Worm (Caenorhabditis elegans) whole organism, L4 larva: ENCODE data around the gene lir-1.
A peak's percentile ranks its signal among the peaks of the same experiment; 100 is the strongest.

ENCODE experiments used
- F37D6.2 ChIP-seq: sonication (generic microtip); optimal IDR thresholded peaks from 2 replicates; lab custom pipeline; 2016; ENCODE audit warnings: mild to moderate bottlenecking, missing genetic modification characterization, missing compliant biosample characterization
- Y105C5A.15 ChIP-seq: fragments of 200-800 bp; sonication (Bioruptor generic); IDR thresholded peaks from 2 replicates; pipeline ENCODE4 v1.3.6; 2022; ENCODE audit warnings: missing genetic modification characterization, missing compliant biosample characterization
- aha-1 ChIP-seq: fragments of 150-350 bp; peaks from one replicate; lab custom pipeline; 2014; ENCODE audit warnings: missing biosample characterization, missing genetic modification characterization
- attf-4 ChIP-seq: sonication (generic microtip); optimal IDR thresholded peaks from 3 replicates; lab custom pipeline; 2017; ENCODE audit warnings: missing biosample characterization, missing genetic modification characterization
- ceh-28 ChIP-seq: fragments of 150-350 bp; optimal IDR thresholded peaks from 2 replicates; lab custom pipeline; 2014; ENCODE audit warnings: missing biosample characterization, missing genetic modification reagents, missing genetic modification characterization
- ces-1 ChIP-seq: fragments of 150-350 bp; sonication (generic microtip); optimal IDR thresholded peaks from 4 replicates; lab custom pipeline; 2014; ENCODE audit warnings: missing biosample characterization, missing genetic modification reagents, missing genetic modification characterization
- ctbp-1 ChIP-seq: fragments of 200-800 bp; sonication (Bioruptor generic); IDR thresholded peaks from 2 replicates; pipeline ENCODE4 v1.3.6; 2022; ENCODE audit warnings: missing genetic modification reagents, missing genetic modification characterization, missing compliant biosample characterization
- daf-16 ChIP-seq, 3 experiments: sonication (generic microtip); optimal IDR thresholded peaks; 2 replicates each; lab custom pipeline; 2016 to 2017; ENCODE audit warnings: missing genetic modification characterization in 3 of 3, missing genetic modification reagents in 3 of 3, mild to moderate bottlenecking in 2 of 3, missing compliant biosample characterization in 2 of 3, missing biosample characterization in 1 of 3, moderate library complexity in 1 of 3
- dpl-1 ChIP-seq: fragments of 150-350 bp; optimal IDR thresholded peaks from 2 replicates; lab custom pipeline; 2014; ENCODE audit warnings: missing biosample characterization, missing genetic modification reagents, missing genetic modification characterization
- dve-1 ChIP-seq: sonication (generic microtip); optimal IDR thresholded peaks from 2 replicates; lab custom pipeline; 2017; ENCODE audit warnings: antibody characterized with exemption, mild to moderate bottlenecking, missing genetic modification characterization, missing compliant biosample characterization; ENCODE audit not compliant: insufficient read depth
- hif-1 ChIP-seq, 2 experiments: sonication (generic microtip); optimal IDR thresholded peaks; 2 replicates each; lab custom pipeline; 2016 to 2017; ENCODE audit warnings: missing compliant biosample characterization in 2 of 2, missing genetic modification characterization in 2 of 2, missing genetic modification reagents in 2 of 2, missing genotype in 2 of 2, mild to moderate bottlenecking in 1 of 2
- hlh-11 ChIP-seq: fragments of 200-800 bp; sonication (Bioruptor generic); optimal IDR thresholded peaks from 2 replicates; lab custom pipeline; 2018; ENCODE audit warnings: mild to moderate bottlenecking, missing genetic modification characterization, missing compliant biosample characterization
- hlh-30 ChIP-seq: sonication (generic microtip); optimal IDR thresholded peaks from 2 replicates; lab custom pipeline; 2017; ENCODE audit warnings: antibody characterized with exemption, mild to moderate bottlenecking, missing genetic modification characterization, missing compliant biosample characterization; ENCODE audit not compliant: insufficient read depth
- hmg-1.1 ChIP-seq: fragments of 200-800 bp; sonication (Bioruptor generic); IDR thresholded peaks from 2 replicates; pipeline ENCODE4 v1.3.6; 2022; ENCODE audit warnings: missing genetic modification reagents, missing genetic modification characterization, missing compliant biosample characterization
- lim-7 ChIP-seq: fragments of 200-800 bp; sonication (Bioruptor generic); IDR thresholded peaks from 2 replicates; pipeline ENCODE4 v1.3.6; 2022; ENCODE audit warnings: missing genetic modification characterization, missing compliant biosample characterization
- lin-15B ChIP-seq: fragments of 150-350 bp; sonication (generic microtip); optimal IDR thresholded peaks from 3 replicates; lab custom pipeline; 2014; ENCODE audit warnings: missing biosample characterization, missing genetic modification characterization
- mxl-2 ChIP-seq: fragments of 200-800 bp; sonication (Bioruptor generic); conservative IDR thresholded peaks from 2 replicates; pipeline ENCODE4 v1.3.6; 2022; ENCODE audit warnings: missing genetic modification reagents, missing genetic modification characterization, missing compliant biosample characterization
- nhr-10 ChIP-seq: fragments of 150-350 bp; optimal IDR thresholded peaks from 2 replicates; lab custom pipeline; 2014; ENCODE audit warnings: missing biosample characterization, missing genetic modification characterization
- nhr-11 ChIP-seq: fragments of 150-350 bp; optimal IDR thresholded peaks from 2 replicates; lab custom pipeline; 2014; ENCODE audit warnings: missing biosample characterization, missing genetic modification characterization
- unc-62 ChIP-seq, 3 experiments: fragments of 150-350 bp in 1 of 3; sonication (generic microtip); optimal IDR thresholded peaks in 2 of 3; peaks in 1 of 3; 1 replicate in 1 of 3; 2 replicates in 2 of 3; lab custom pipeline; 2014 to 2017; ENCODE audit warnings: missing biosample characterization in 3 of 3, missing genetic modification characterization in 3 of 3, missing genetic modification reagents in 3 of 3, missing genotype in 1 of 3

The lir-1 gene

ce11 chrII:7720479-7720878, 48.7 kb downstream of the lir-1 start:
- TF ChIP-seq unc-62 (GFP tag; optimal IDR thresholded peaks at IDR 0.05 in 1 of 2; lab: Kevin White, UChicago) (peak in 1 of 2 experiments; percentile 70), unc-62 (tag; optimal IDR thresholded peaks at IDR 0.05; lab: Kevin White, UChicago) (no peak), hif-1 (tag; optimal IDR thresholded peaks at IDR 0.05; lab: Kevin White, UChicago) (no peak), Y105C5A.15 (GFP tag; lab: Robert Waterston, UW) (no peak), aha-1 (tag; lab: Kevin White, UChicago) (peak; percentile 84)

- no peak for TF ChIP-seq mxl-2
- no peak for TF ChIP-seq F37D6.2
- TF ChIP-seq nhr-11: peak; percentile 12
- TF ChIP-seq dve-1: no peak
- TF ChIP-seq hmg-1.1 (GFP tag; lab: Robert Waterston, UW): no peak
- no peak for TF ChIP-seq nhr-10
- no peak for TF ChIP-seq lim-7 (GFP tag; lab: Robert Waterston, UW)
- peak; percentile 31 for TF ChIP-seq hlh-11 (tag; lab: Kevin White, UChicago)
- TF ChIP-seq ceh-28 (tag; lab: Kevin White, UChicago): no peak
- peak in 1 of 2 experiments; percentile 20 for TF ChIP-seq daf-16 (GFP tag; optimal IDR thresholded peaks at IDR 0.05; lab: Kevin White, UChicago)
- no peak for TF ChIP-seq daf-16 (tag; optimal IDR thresholded peaks at IDR 0.05; lab: Kevin White, UChicago)
Measured at ce11 chrII:7722784-7723183, 51.0 kb downstream of the lir-1 start.

ce11 chrII:7724603-7725002, 52.8 kb downstream of the lir-1 start, which contains the start of gene cpna-2:
Gene cpna-2 (plus strand): TSS chrII:7724903.
- TF ChIP-seq dpl-1 (GFP tag; lab: Kevin White, UChicago) (no peak), hlh-30 (no peak), nhr-10 (no peak), lin-15B (tag; lab: Kevin White, UChicago) (no peak), ces-1 (GFP tag; lab: Kevin White, UChicago) (no peak), ctbp-1 (GFP tag; lab: Robert Waterston, UW) (no peak), attf-4 (tag; lab: Kevin White, UChicago) (no peak)
